Fruit fly (Drosophila melanogaster): ENCODE results near the gene cutlet.
A peak's percentile ranks its signal among the peaks of the same experiment; 100 is the strongest.

The cutlet gene

DNA sequence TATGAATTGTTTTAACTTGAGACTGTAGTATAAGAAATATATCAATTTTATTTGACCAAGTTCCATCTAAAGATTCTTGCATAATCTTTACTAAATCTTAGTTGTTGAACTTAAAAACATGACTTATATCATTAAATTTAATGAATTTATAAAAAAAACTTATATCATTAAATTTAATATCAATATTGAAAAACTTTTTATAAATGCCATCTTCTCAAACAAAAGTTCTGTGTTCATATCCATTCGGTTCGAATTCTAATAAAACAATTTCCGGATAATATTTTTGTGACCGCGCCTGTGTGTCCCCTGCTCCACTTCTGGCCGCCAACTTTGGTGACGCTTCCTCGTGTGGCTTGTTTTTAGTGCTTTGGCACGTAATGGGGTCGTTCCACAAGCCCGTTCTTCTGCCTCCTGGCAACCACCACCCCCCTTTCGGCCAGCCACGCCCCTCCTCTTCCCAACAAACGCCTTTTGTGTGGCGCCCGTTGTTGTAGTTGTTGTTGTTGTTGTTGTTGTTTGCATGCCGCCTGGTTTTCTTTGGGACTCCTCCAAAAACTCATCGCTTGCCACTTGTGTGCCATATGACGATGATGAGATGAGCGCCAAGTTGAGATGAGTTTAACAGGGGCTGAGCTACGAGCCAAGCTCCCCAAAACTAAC lies 25.6 kb upstream of the cutlet start (continued):
- peak; percentile 4 for TF ChIP-seq CG3032 (tag; optimal IDR thresholded peaks at IDR 0.05)
- TF ChIP-seq CG8632 (GFP tag; optimal IDR thresholded peaks at IDR 0.05): peak; percentile 3
- no peak for TF ChIP-seq net (GFP tag; optimal IDR thresholded peaks at IDR 0.05)
- peak; percentile 81 for TF ChIP-seq Eip78C (GFP tag)
- TF ChIP-seq CG3919 (GFP tag; optimal IDR thresholded peaks at IDR 0.05): peak; percentile 36
- TF ChIP-seq spab (GFP tag; optimal IDR thresholded peaks at IDR 0.05): no peak
- TF ChIP-seq Gug (GFP tag; IDR thresholded peaks at IDR 0.05): no peak
- TF ChIP-seq Hr38 (GFP tag; optimal IDR thresholded peaks at IDR 0.05): no peak

DNA sequence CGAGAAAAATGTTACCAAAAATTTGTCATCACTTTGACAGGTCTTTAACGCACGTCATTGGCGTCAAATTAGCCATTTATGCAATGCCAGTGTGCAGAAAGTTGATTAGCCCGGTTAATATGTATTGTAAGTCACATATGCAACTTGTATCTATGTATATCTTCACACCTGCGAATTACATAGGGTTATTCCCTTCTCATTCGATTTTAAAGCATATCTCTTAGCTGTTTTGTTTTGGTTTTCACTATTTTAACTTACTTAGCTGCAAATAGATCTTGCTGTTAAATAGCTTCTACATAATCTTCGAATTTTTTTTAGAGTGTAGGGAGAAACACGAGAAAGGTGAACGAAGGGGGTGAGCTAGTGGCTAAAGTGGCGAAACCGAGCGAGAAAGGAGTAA lies 19.5 kb upstream of the cutlet start:
- no peak for TF ChIP-seq dsx (GFP tag; optimal IDR thresholded peaks at IDR 0.05; ENCODE audit: poor library complexity, severe bottlenecking)
- TF ChIP-seq CG6792 (GFP tag; optimal IDR thresholded peaks at IDR 0.05): no peak
- TF ChIP-seq Eip78C (GFP tag): peak; percentile 48
- TF ChIP-seq fd85E (GFP tag; optimal IDR thresholded peaks at IDR 0.05): no peak
- peak; percentile 74 for TF ChIP-seq CG6276 (GFP tag; optimal IDR thresholded peaks at IDR 0.05)
- TF ChIP-seq esn (GFP tag; optimal IDR thresholded peaks at IDR 0.05): no peak
- TF ChIP-seq CG8119 (GFP tag; IDR thresholded peaks at IDR 0.05): peak; percentile 71
- no peak for TF ChIP-seq fkh (GFP tag; optimal IDR thresholded peaks at IDR 0.05)
- no peak for TF ChIP-seq topi (GFP tag; optimal IDR thresholded peaks at IDR 0.05)
- peak; percentile 0 for TF ChIP-seq pdm3 (GFP tag; optimal IDR thresholded peaks at IDR 0.05)
- peak in 1 of 2 experiments; percentile 42 for TF ChIP-seq salr (GFP tag; optimal IDR thresholded peaks at IDR 0.05)
- TF ChIP-seq Lpt (GFP tag; optimal IDR thresholded peaks at IDR 0.05): peak; percentile 44
- TF ChIP-seq Sox102F (GFP tag; optimal IDR thresholded peaks at IDR 0.05): no peak
- TF ChIP-seq Sox15 (GFP tag; optimal IDR thresholded peaks at IDR 0.05): no peak
- TF ChIP-seq CG32006 (GFP tag; optimal IDR thresholded peaks at IDR 0.05): peak; percentile 90
- peak; percentile 62 for TF ChIP-seq CG15336 (GFP tag; IDR thresholded peaks at IDR 0.05)
- TF ChIP-seq CG3919 (GFP tag; optimal IDR thresholded peaks at IDR 0.05): peak; percentile 13
- 0 out of 3 replicates have a peak, but pooled peaks have one; percentile 43 for TF ChIP-seq eg (GFP tag; IDR thresholded peaks at IDR 0.05)
- peak; percentile 1 for TF ChIP-seq CG10631 (GFP tag; optimal IDR thresholded peaks at IDR 0.05)
- peak; percentile 85 for TF ChIP-seq Hr4 (GFP tag; optimal IDR thresholded peaks at IDR 0.05)
- TF ChIP-seq CG4318 (GFP tag; optimal IDR thresholded peaks at IDR 0.05): peak; percentile 74
- no peak for TF ChIP-seq OdsH (GFP tag; optimal IDR thresholded peaks at IDR 0.05)
- peak; percentile 74 for TF ChIP-seq dac (GFP tag; optimal IDR thresholded peaks at IDR 0.05)

DNA sequence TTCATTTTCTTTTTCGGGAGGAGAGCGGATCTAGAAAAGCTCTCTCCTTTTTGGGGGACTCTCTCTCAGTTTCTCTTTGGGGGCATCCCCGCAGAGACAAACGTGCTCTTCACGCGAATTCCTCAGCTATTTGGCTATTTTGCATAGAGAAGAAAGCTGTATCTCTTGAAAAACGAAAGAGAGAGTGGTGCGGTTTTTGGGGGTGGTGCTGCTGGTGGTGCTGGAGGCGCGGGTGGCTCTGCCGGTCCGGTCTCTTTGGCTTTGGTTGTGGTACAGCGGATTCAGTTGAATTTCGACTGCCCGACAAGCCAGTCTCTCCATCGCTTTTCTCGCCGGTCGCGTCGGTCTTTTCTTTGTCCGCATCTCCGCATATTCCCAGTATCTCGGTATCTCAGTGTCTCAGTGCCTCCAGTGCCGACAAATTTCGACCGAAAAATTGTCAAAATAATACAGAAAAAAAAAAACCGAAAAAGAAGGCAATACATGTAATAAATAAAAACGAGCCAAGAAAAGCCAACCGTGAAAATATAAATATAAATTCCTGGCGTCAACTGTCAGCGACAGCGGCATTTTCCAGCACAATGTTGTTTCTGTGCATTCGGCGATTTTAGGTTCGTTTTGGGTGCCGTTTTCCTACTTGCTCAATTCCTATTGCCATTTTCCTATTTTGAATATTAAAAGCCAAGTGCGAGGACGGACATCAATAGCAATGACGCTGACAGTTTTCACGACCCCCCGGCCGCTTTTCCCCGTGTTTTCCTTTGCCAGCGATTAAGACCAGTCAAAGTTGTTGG lies 18.8 kb upstream of the cutlet start, which contains the start of gene CG10019:
TSS of gene CG10019 (plus strand) at position 285 of the 794 bp plus-strand sequence.
- peak; percentile 56; the same call in 1 of the 3 replicates for TF ChIP-seq eg (GFP tag; IDR thresholded peaks at IDR 0.05)
- no peak for TF ChIP-seq CG4318 (GFP tag; optimal IDR thresholded peaks at IDR 0.05)
- TF ChIP-seq CG8119 (GFP tag; IDR thresholded peaks at IDR 0.05): 0 out of 3 replicates have a peak, but pooled peaks have one; percentile 27
- TF ChIP-seq CG15336 (GFP tag; IDR thresholded peaks at IDR 0.05): peak; percentile 31; the same call in 1 of the 2 replicates
- peak; percentile 44 for TF ChIP-seq CG6276 (GFP tag; optimal IDR thresholded peaks at IDR 0.05)
- TF ChIP-seq Blimp-1 (GFP tag; optimal IDR thresholded peaks at IDR 0.05): no peak
- TF ChIP-seq Ets21C (GFP tag; optimal IDR thresholded peaks at IDR 0.05): no peak
- no peak for TF ChIP-seq dac (GFP tag; optimal IDR thresholded peaks at IDR 0.05)
- TF ChIP-seq CG16779 (tag; optimal IDR thresholded peaks at IDR 0.05): peak; percentile 25
- no peak for TF ChIP-seq lz (GFP tag; optimal IDR thresholded peaks at IDR 0.05)
- TF ChIP-seq CG11902 (GFP tag; optimal IDR thresholded peaks at IDR 0.05): no peak
- TF ChIP-seq dsx (GFP tag; optimal IDR thresholded peaks at IDR 0.05; ENCODE audit: poor library complexity, severe bottlenecking): no peak
- TF ChIP-seq vri (GFP tag; optimal IDR thresholded peaks at IDR 0.05): no peak
